Fruit fly (Drosophila melanogaster) whole organism, embryonic: Measurements from ENCODE around the gene Gorab.

Experiments used
- C15 ChIP-seq: fragments of 200-800 bp; sonication (Bioruptor generic); IDR thresholded peaks from 3 replicates; pipeline ENCODE4 v1.3.6; 2022; ENCODE audit warnings: missing biosample characterization, missing genetic modification characterization
- CG10321 ChIP-seq: fragments of 200-800 bp; sonication (Bioruptor generic); IDR thresholded peaks from 2 replicates; pipeline ENCODE4 v1.3.6; 2022; ENCODE audit warnings: missing biosample characterization, missing genetic modification characterization
- CG10366 ChIP-seq: fragments of 200-800 bp; sonication (Bioruptor generic); IDR thresholded peaks from 2 replicates; pipeline ENCODE4 v1.3.6; 2022; ENCODE audit warnings: missing biosample characterization, missing genetic modification characterization
- CG10543 ChIP-seq: fragments of 200-800 bp; sonication (Bioruptor generic); optimal IDR thresholded peaks from 3 replicates; lab custom pipeline; 2017; ENCODE audit warnings: missing biosample characterization, mild to moderate bottlenecking, missing genetic modification characterization, moderate library complexity
- CG11695 ChIP-seq: fragments of 200-800 bp; sonication (Bioruptor generic); IDR thresholded peaks from 3 replicates; pipeline ENCODE4 v1.3.6; 2022; ENCODE audit warnings: missing biosample characterization, missing genetic modification characterization
- CG15073 ChIP-seq: fragments of 200-800 bp; sonication (Bioruptor generic); optimal IDR thresholded peaks from 2 replicates; lab custom pipeline; 2016; ENCODE audit warnings: missing biosample characterization, missing genetic modification characterization
- CG17359 ChIP-seq: fragments of 200-800 bp; sonication (Bioruptor generic); optimal IDR thresholded peaks from 3 replicates; lab custom pipeline; 2018; ENCODE audit warnings: missing biosample characterization, mild to moderate bottlenecking, missing genetic modification characterization, moderate library complexity
- CG17385 ChIP-seq: fragments of 200-800 bp; sonication (Bioruptor generic); optimal IDR thresholded peaks from 3 replicates; lab custom pipeline; 2018; ENCODE audit warnings: missing biosample characterization, mild to moderate bottlenecking, missing genetic modification characterization
- CG17612 ChIP-seq: fragments of 200-800 bp; sonication (Bioruptor generic); IDR thresholded peaks from 2 replicates; pipeline ENCODE4 v1.3.6; 2022; ENCODE audit warnings: missing biosample characterization, missing genetic modification characterization
- CG2129 ChIP-seq: fragments of 200-800 bp; sonication (Bioruptor generic); IDR thresholded peaks from 2 replicates; pipeline ENCODE4 v1.3.6; 2022; ENCODE audit warnings: missing biosample characterization, missing genetic modification characterization; ENCODE audit not compliant: partially characterized antibody
- CG31365 ChIP-seq: fragments of 200-800 bp; sonication (Bioruptor generic); optimal IDR thresholded peaks from 2 replicates; lab custom pipeline; 2018; ENCODE audit warnings: missing biosample characterization, mild to moderate bottlenecking, missing genetic modification characterization
- CG31441 ChIP-seq: fragments of 200-800 bp; sonication (Bioruptor generic); IDR thresholded peaks from 2 replicates; pipeline ENCODE4 v1.3.6; 2022; ENCODE audit warnings: missing biosample characterization, missing genetic modification characterization
- CG32767 ChIP-seq: fragments of 200-800 bp; sonication (Bioruptor generic); IDR thresholded peaks from 2 replicates; pipeline ENCODE4 v1.3.6; 2022; ENCODE audit warnings: missing biosample characterization, missing genetic modification characterization
- CG3407 ChIP-seq: fragments of 200-800 bp; sonication (Bioruptor generic); optimal IDR thresholded peaks from 2 replicates; lab custom pipeline; 2018; ENCODE audit warnings: missing biosample characterization, mild to moderate bottlenecking, missing genetic modification characterization
- CG43689 ChIP-seq: fragments of 200-800 bp; sonication (Bioruptor generic); IDR thresholded peaks from 2 replicates; pipeline ENCODE4 v1.3.6; 2022; ENCODE audit warnings: missing biosample characterization, missing genetic modification characterization
- CG5245 ChIP-seq: fragments of 200-800 bp; sonication (Bioruptor generic); optimal IDR thresholded peaks from 3 replicates; lab custom pipeline; 2016; ENCODE audit warnings: missing biosample characterization, missing genetic modification characterization
- CG6175 ChIP-seq: fragments of 200-800 bp; sonication (Bioruptor generic); IDR thresholded peaks from 3 replicates; pipeline ENCODE4 v1.3.6; 2022; ENCODE audit warnings: missing biosample characterization, missing genetic modification characterization
- CG6683 ChIP-seq: fragments of 200-800 bp; sonication (Bioruptor generic); optimal IDR thresholded peaks from 2 replicates; lab custom pipeline; 2017; ENCODE audit warnings: missing biosample characterization, mild to moderate bottlenecking, missing genetic modification characterization, missing genetic modification reagents
- CG8478 ChIP-seq: fragments of >200 bp; optimal IDR thresholded peaks from 2 replicates; lab custom pipeline; 2018
- CG8924 ChIP-seq: fragments of 200-800 bp; optimal IDR thresholded peaks from 3 replicates; lab custom pipeline; 2019; ENCODE audit warnings: missing biosample characterization, mild to moderate bottlenecking, missing genetic modification characterization, moderate library complexity
- CG9932 ChIP-seq: fragments of 200-800 bp; sonication (Bioruptor generic); IDR thresholded peaks from 2 replicates; pipeline ENCODE4 v1.3.6; 2022; ENCODE audit warnings: missing biosample characterization, missing genetic modification characterization
- Dad ChIP-seq: fragments of 200-800 bp; sonication (Bioruptor generic); optimal IDR thresholded peaks from 3 replicates; lab custom pipeline; 2016; ENCODE audit warnings: missing biosample characterization, missing genetic modification characterization
- Dbx ChIP-seq: fragments of 200-800 bp; sonication (Bioruptor generic); IDR thresholded peaks from 3 replicates; pipeline ENCODE4 v1.3.6; 2022; ENCODE audit warnings: missing biosample characterization, missing genetic modification characterization
- Dip2 ChIP-seq: fragments of 200-800 bp; sonication (Bioruptor generic); IDR thresholded peaks from 2 replicates; pipeline ENCODE4 v1.3.6; 2022; ENCODE audit warnings: missing biosample characterization, missing genetic modification characterization
- Dll ChIP-seq: fragments of 200-800 bp; sonication (Bioruptor generic); IDR thresholded peaks from 4 replicates; pipeline ENCODE4 v1.3.6; 2022; ENCODE audit warnings: missing biosample characterization, missing genetic modification characterization; ENCODE audit not compliant: partially characterized antibody
- Ets65A ChIP-seq: fragments of 200-800 bp; sonication (Bioruptor generic); peaks from one replicate; lab custom pipeline; 2016; ENCODE audit warnings: missing biosample characterization, missing genetic modification characterization
- H15 ChIP-seq: fragments of 200-800 bp; sonication (Bioruptor generic); IDR thresholded peaks from 3 replicates; pipeline ENCODE4 v1.3.6; 2022; ENCODE audit warnings: missing biosample characterization, missing genetic modification characterization
- HLH4C ChIP-seq: fragments of 200-800 bp; sonication (Bioruptor generic); IDR thresholded peaks from 3 replicates; pipeline ENCODE4 v1.3.6; 2022; ENCODE audit warnings: missing biosample characterization, missing genetic modification characterization; ENCODE audit not compliant: partially characterized antibody
- Hr3 ChIP-seq: fragments of 200-800 bp; sonication (Bioruptor generic); optimal IDR thresholded peaks from 3 replicates; lab custom pipeline; 2016; ENCODE audit warnings: missing biosample characterization, missing genetic modification characterization
- Hr78 ChIP-seq, 2 experiments: fragments of 200-800 bp in 1 of 2; fragments of >200 bp in 1 of 2; sonication (Bioruptor generic) in 1 of 2; optimal IDR thresholded peaks; 2 replicates each; lab custom pipeline; 2017 to 2019; ENCODE audit warnings: missing biosample characterization in 2 of 2, missing genetic modification characterization in 2 of 2, mild to moderate bottlenecking in 1 of 2, moderate library complexity in 1 of 2
- Kr ChIP-seq: fragments of 200-800 bp; sonication (Bioruptor generic); optimal IDR thresholded peaks from 2 replicates; lab custom pipeline; 2017; ENCODE audit warnings: missing biosample characterization, mild to moderate bottlenecking, missing genetic modification characterization
- Lim3 ChIP-seq: fragments of 200-800 bp; sonication (Bioruptor generic); IDR thresholded peaks from 2 replicates; pipeline ENCODE4 v1.3.6; 2022; ENCODE audit warnings: missing biosample characterization, missing genetic modification characterization
- MTF-1 ChIP-seq: fragments of 200-800 bp; sonication (Bioruptor generic); optimal IDR thresholded peaks from 2 replicates; lab custom pipeline; 2018; ENCODE audit warnings: missing biosample characterization, mild to moderate bottlenecking, missing genetic modification characterization, borderline replicate concordance
- Med ChIP-seq: fragments of 200-800 bp; sonication (Bioruptor generic); peaks from one replicate; lab custom pipeline; 2016; ENCODE audit warnings: missing biosample characterization, missing genetic modification characterization, mild to moderate bottlenecking, inconsistent platforms, moderate library complexity
- PHDP ChIP-seq: fragments of 200-800 bp; sonication (Bioruptor generic); optimal IDR thresholded peaks from 3 replicates; lab custom pipeline; 2018; ENCODE audit warnings: missing biosample characterization, mild to moderate bottlenecking, missing genetic modification characterization, moderate library complexity
- Ravus ChIP-seq: fragments of 200-800 bp; sonication (Bioruptor generic); IDR thresholded peaks from 2 replicates; pipeline ENCODE4 v1.3.6; 2022; ENCODE audit warnings: missing biosample characterization, missing genetic modification characterization
- Taf1 ChIP-seq: fragments of 200-800 bp; sonication (Bioruptor generic); IDR thresholded peaks from 2 replicates; pipeline ENCODE4 v1.3.6; 2022; ENCODE audit warnings: missing biosample characterization, missing genetic modification characterization
- YL-1 ChIP-seq: fragments of 200-800 bp; sonication (Bioruptor generic); optimal IDR thresholded peaks from 3 replicates; lab custom pipeline; 2017; ENCODE audit warnings: missing biosample characterization, mild to moderate bottlenecking, missing genetic modification characterization
- aop ChIP-seq: fragments of 200-800 bp; sonication (Bioruptor generic); IDR thresholded peaks from 2 replicates; pipeline ENCODE4 v1.3.6; 2022; ENCODE audit warnings: missing biosample characterization, missing genetic modification characterization
- btn ChIP-seq: fragments of 200-800 bp; sonication (Bioruptor generic); optimal IDR thresholded peaks from 2 replicates; lab custom pipeline; 2016; ENCODE audit warnings: missing biosample characterization, missing genetic modification characterization
- cad ChIP-seq: fragments of >200 bp; optimal IDR thresholded peaks from 2 replicates; lab custom pipeline; 2017; ENCODE audit warnings: missing biosample characterization, missing genetic modification characterization
- chif ChIP-seq, 2 experiments: fragments of 200-800 bp; sonication (Bioruptor generic); optimal IDR thresholded peaks; 3 replicates each; lab custom pipeline; 2016; ENCODE audit warnings: missing biosample characterization in 2 of 2, missing genetic modification characterization in 2 of 2
- disco-r ChIP-seq: fragments of 200-800 bp; sonication (Bioruptor generic); optimal IDR thresholded peaks from 2 replicates; lab custom pipeline; 2016; ENCODE audit warnings: missing biosample characterization, missing genetic modification characterization
- ind ChIP-seq: fragments of 200-800 bp; sonication (Bioruptor generic); optimal IDR thresholded peaks from 3 replicates; lab custom pipeline; 2016; ENCODE audit warnings: missing biosample characterization, missing genetic modification characterization
- kni ChIP-seq: fragments of 200-800 bp; sonication (Bioruptor generic); optimal IDR thresholded peaks from 3 replicates; lab custom pipeline; 2017; ENCODE audit warnings: mild to moderate bottlenecking, missing biosample characterization, missing genetic modification reagents, missing genetic modification characterization
- lbe ChIP-seq: fragments of 200-800 bp; sonication (Bioruptor generic); optimal IDR thresholded peaks from 2 replicates; lab custom pipeline; 2016; ENCODE audit warnings: missing biosample characterization, mild to moderate bottlenecking, missing genetic modification characterization
- nerfin-1 ChIP-seq: fragments of 200-800 bp; sonication (Bioruptor generic); optimal IDR thresholded peaks from 3 replicates; lab custom pipeline; 2019; ENCODE audit warnings: missing biosample characterization, mild to moderate bottlenecking, missing genetic modification characterization, moderate library complexity
- pan ChIP-seq, 4 experiments: fragments of >200 bp in 3 of 4; fragments of 200-800 bp in 1 of 4; sonication (Bioruptor generic) in 1 of 4; optimal IDR thresholded peaks in 3 of 4; IDR thresholded peaks in 1 of 4; 2 replicates each; pipeline versions ENCODE4 v1.3.6 to Lab custom; 2017 to 2022; ENCODE audit warnings: missing biosample characterization in 2 of 4, missing genetic modification characterization in 2 of 4, mixed read lengths in 1 of 4
- ranshi ChIP-seq: fragments of 200-800 bp; sonication (Bioruptor generic); IDR thresholded peaks from 2 replicates; pipeline ENCODE4 v1.3.6; 2022; ENCODE audit warnings: missing biosample characterization, missing genetic modification characterization
- run ChIP-seq: fragments of 200-800 bp; sonication (Bioruptor generic); optimal IDR thresholded peaks from 3 replicates; lab custom pipeline; 2018; ENCODE audit warnings: missing biosample characterization, mild to moderate bottlenecking, missing genetic modification characterization
- tin ChIP-seq: fragments of 200-800 bp; sonication (Bioruptor generic); optimal IDR thresholded peaks from 3 replicates; lab custom pipeline; 2016; ENCODE audit warnings: missing biosample characterization, missing genetic modification characterization
- yki ChIP-seq: fragments of >200 bp; optimal IDR thresholded peaks from 3 replicates; lab custom pipeline; 2018
- zf30C ChIP-seq: fragments of 200-800 bp; sonication (Bioruptor generic); optimal IDR thresholded peaks from 3 replicates; lab custom pipeline; 2018; ENCODE audit warnings: missing biosample characterization, mild to moderate bottlenecking, missing genetic modification characterization

Gorab gene

DNA sequence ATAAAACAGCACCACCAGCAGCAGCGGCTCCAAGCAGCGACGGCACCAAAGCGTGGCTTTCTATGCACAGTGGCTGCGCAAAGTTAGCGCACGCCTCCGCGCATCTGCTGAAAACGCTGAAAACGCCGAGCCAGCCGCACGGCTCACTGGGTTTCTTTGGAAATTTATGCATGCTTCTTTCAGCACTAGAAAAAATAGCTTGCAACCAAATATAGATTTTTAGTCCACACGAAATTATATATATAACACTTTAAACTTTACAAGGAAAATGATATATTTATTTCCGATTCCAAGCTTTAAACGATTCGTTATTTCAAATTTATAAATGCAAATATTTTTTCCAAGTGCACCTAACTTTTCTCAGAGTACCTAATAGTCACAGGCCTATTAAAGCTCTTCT lies 24.0 kb downstream of the Gorab start (continued):
- no peak for TF ChIP-seq pan (optimal IDR thresholded peaks at IDR 0.05; lab: Kevin White, UChicago)
- TF ChIP-seq pan (GFP tag; optimal IDR thresholded peaks at IDR 0.05 in 1 of 2, IDR thresholded peaks at IDR 0.05 in 1 of 2) = no peak
- TF ChIP-seq CG9932 (GFP tag; lab: Robert Waterston, UW) = peak; percentile 40
- no peak for TF ChIP-seq zf30C (GFP tag; lab: Kevin White, UChicago)
- peak; percentile 50 for TF ChIP-seq CG8924
- TF ChIP-seq PHDP (tag; lab: Kevin White, UChicago) = peak; percentile 55
- TF ChIP-seq Med = peak; percentile 77
- peak; percentile 15 for TF ChIP-seq Hr3 (GFP tag; lab: Kevin White, UChicago)
- TF ChIP-seq HLH4C = no peak
- peak; percentile 87 for TF ChIP-seq Ets65A (GFP tag; lab: Kevin White, UChicago)
- peak; percentile 33 for TF ChIP-seq CG10366 (GFP tag; lab: Robert Waterston, UW)
- peak; percentile 36 for TF ChIP-seq CG17359 (tag; lab: Kevin White, UChicago)
- no peak for TF ChIP-seq CG31365 (tag; lab: Kevin White, UChicago)
- no peak for TF ChIP-seq C15 (GFP tag; lab: Robert Waterston, UW)
- peak; percentile 17 for TF ChIP-seq CG17385 (GFP tag; lab: Kevin White, UChicago)
- no peak for TF ChIP-seq CG11695
- TF ChIP-seq CG32767 (GFP tag; lab: Robert Waterston, UW) = no peak
- no peak for TF ChIP-seq CG31441
- no peak for TF ChIP-seq Kr (GFP tag; lab: Kevin White, UChicago)
- TF ChIP-seq H15 (GFP tag; lab: Robert Waterston, UW) = no peak
- TF ChIP-seq Lim3 (GFP tag; lab: Robert Waterston, UW) = no peak
- no peak for TF ChIP-seq CG17612 (GFP tag; lab: Robert Waterston, UW)
- TF ChIP-seq chif (GFP tag; optimal IDR thresholded peaks at IDR 0.05; lab: Kevin White, UChicago) = peak; percentile 4 to 32
- TF ChIP-seq aop = no peak
- no peak for TF ChIP-seq CG2129 (GFP tag; lab: Robert Waterston, UW)
- no peak for TF ChIP-seq ranshi (GFP tag; lab: Robert Waterston, UW)
- TF ChIP-seq cad (GFP tag; lab: Kevin White, UChicago) = no peak
- TF ChIP-seq MTF-1 (GFP tag; lab: Kevin White, UChicago) = no peak
- TF ChIP-seq CG15073 (GFP tag; lab: Kevin White, UChicago) = no peak
- no peak for TF ChIP-seq CG10543 (GFP tag; lab: Kevin White, UChicago)
- TF ChIP-seq kni (GFP tag; lab: Kevin White, UChicago) = no peak
- no peak for TF ChIP-seq btn (GFP tag; lab: Kevin White, UChicago)
- no peak for TF ChIP-seq Hr78 (GFP tag; optimal IDR thresholded peaks at IDR 0.05; lab: Kevin White, UChicago)
- no peak for TF ChIP-seq Taf1
- TF ChIP-seq CG6175 (GFP tag; lab: Robert Waterston, UW) = no peak
- TF ChIP-seq Dll (GFP tag; lab: Robert Waterston, UW) = no peak
- TF ChIP-seq nerfin-1 (tag; lab: Kevin White, UChicago) = no peak
- TF ChIP-seq tin (GFP tag; lab: Kevin White, UChicago) = peak; percentile 18
- no peak for TF ChIP-seq disco-r
- no peak for TF ChIP-seq CG10321 (GFP tag; lab: Robert Waterston, UW)
- no peak for TF ChIP-seq run (tag; lab: Kevin White, UChicago)
- TF ChIP-seq yki (lab: Kevin White, UChicago) = no peak
- no peak for TF ChIP-seq Dbx (GFP tag; lab: Robert Waterston, UW)
- TF ChIP-seq Ravus (GFP tag; lab: Robert Waterston, UW) = no peak
- TF ChIP-seq CG43689 (GFP tag; lab: Robert Waterston, UW) = no peak
- TF ChIP-seq ind (GFP tag; lab: Kevin White, UChicago) = peak; percentile 38
- TF ChIP-seq YL-1 = no peak
- TF ChIP-seq CG8478 (lab: Kevin White, UChicago) = no peak
- TF ChIP-seq CG3407 = peak; percentile 14
- TF ChIP-seq Dip2 (GFP tag; lab: Robert Waterston, UW) = no peak
- TF ChIP-seq CG6683 (GFP tag; lab: Kevin White, UChicago) = no peak
- no peak for TF ChIP-seq CG5245 (GFP tag; lab: Kevin White, UChicago)
- no peak for TF ChIP-seq Dad (GFP tag; lab: Kevin White, UChicago)
- no peak for TF ChIP-seq lbe (GFP tag; lab: Kevin White, UChicago)
